Fruit fly (Drosophila melanogaster) whole organism, prepupa: ENCODE data around the gene Jon74E.

Experiments used
- Blimp-1 ChIP-seq: fragments of 200-800 bp; sonication (Bioruptor generic); optimal IDR thresholded peaks from 3 replicates; lab custom pipeline; 2017; ENCODE audit warnings: missing biosample characterization, missing genetic modification characterization, mild to moderate bottlenecking, moderate library complexity, missing genetic modification reagents
- CG10631 ChIP-seq: fragments of 200-800 bp; sonication (Bioruptor generic); optimal IDR thresholded peaks from 2 replicates; lab custom pipeline; 2016; ENCODE audit warnings: missing biosample characterization, missing genetic modification characterization
- CG11294 ChIP-seq: fragments of 200-800 bp; sonication (Bioruptor generic); IDR thresholded peaks from 2 replicates; pipeline ENCODE4 v1.3.6; 2022; ENCODE audit warnings: missing biosample characterization, missing genetic modification characterization
- CG11762 ChIP-seq: fragments of 200-800 bp; sonication (Bioruptor generic); optimal IDR thresholded peaks from 3 replicates; lab custom pipeline; 2016; ENCODE audit warnings: missing biosample characterization, missing genetic modification characterization; ENCODE audit not compliant: insufficient read depth
- CG11902 ChIP-seq: fragments of 200-800 bp; sonication (Bioruptor generic); optimal IDR thresholded peaks from 3 replicates; lab custom pipeline; 2016; ENCODE audit warnings: missing biosample characterization, missing genetic modification characterization
- CG1621 ChIP-seq: fragments of 200-800 bp; sonication (Bioruptor generic); optimal IDR thresholded peaks from 3 replicates; lab custom pipeline; 2018; ENCODE audit warnings: missing biosample characterization, mild to moderate bottlenecking, missing genetic modification characterization
- CG3032 ChIP-seq: fragments of 200-800 bp; optimal IDR thresholded peaks from 2 replicates; lab custom pipeline; 2019; ENCODE audit warnings: missing biosample characterization, mild to moderate bottlenecking, missing genetic modification characterization, moderate library complexity
- CG31627 ChIP-seq: fragments of 200-800 bp; sonication (Bioruptor generic); optimal IDR thresholded peaks from 3 replicates; lab custom pipeline; 2016; ENCODE audit warnings: missing biosample characterization, missing genetic modification characterization
- CG32006 ChIP-seq: fragments of 200-800 bp; sonication (Bioruptor generic); optimal IDR thresholded peaks from 3 replicates; lab custom pipeline; 2017; ENCODE audit warnings: missing biosample characterization, mild to moderate bottlenecking, missing genetic modification characterization
- CG34406 ChIP-seq: fragments of 200-800 bp; sonication (Bioruptor generic); optimal IDR thresholded peaks from 3 replicates; lab custom pipeline; 2016; ENCODE audit warnings: missing biosample characterization, missing genetic modification characterization
- CG3919 ChIP-seq: fragments of 200-800 bp; sonication (Bioruptor generic); optimal IDR thresholded peaks from 3 replicates; lab custom pipeline; 2016; ENCODE audit warnings: missing biosample characterization, missing genetic modification characterization
- CG4318 ChIP-seq: fragments of 200-800 bp; sonication (Bioruptor generic); optimal IDR thresholded peaks from 3 replicates; lab custom pipeline; 2017; ENCODE audit warnings: missing biosample characterization, mild to moderate bottlenecking, missing genetic modification characterization
- CG6163 ChIP-seq: fragments of 200-800 bp; sonication (Bioruptor generic); IDR thresholded peaks from 3 replicates; pipeline ENCODE4 v1.3.6; 2022; ENCODE audit warnings: missing biosample characterization, missing genetic modification characterization
- CG6276 ChIP-seq: fragments of 200-800 bp; sonication (Bioruptor generic); optimal IDR thresholded peaks from 2 replicates; lab custom pipeline; 2017; ENCODE audit warnings: missing biosample characterization, mild to moderate bottlenecking, missing genetic modification characterization
- CG6792 ChIP-seq: fragments of 200-800 bp; sonication (Bioruptor generic); optimal IDR thresholded peaks from 3 replicates; lab custom pipeline; 2016; ENCODE audit warnings: missing biosample characterization, missing genetic modification characterization
- CG6808 ChIP-seq: fragments of 200-800 bp; sonication (Bioruptor generic); optimal IDR thresholded peaks from 3 replicates; lab custom pipeline; 2017; ENCODE audit warnings: missing biosample characterization, missing genetic modification characterization, mild to moderate bottlenecking, moderate library complexity, missing genetic modification reagents
- CG6854 ChIP-seq: fragments of 200-800 bp; sonication (Bioruptor generic); optimal IDR thresholded peaks from 2 replicates; lab custom pipeline; 2017; ENCODE audit warnings: missing biosample characterization, mild to moderate bottlenecking, missing genetic modification characterization
- CG7368 ChIP-seq: fragments of 200-800 bp; sonication (Bioruptor generic); optimal IDR thresholded peaks from 3 replicates; lab custom pipeline; 2016; ENCODE audit warnings: missing biosample characterization, missing genetic modification characterization
- CG8119 ChIP-seq: fragments of 200-800 bp; sonication (Bioruptor generic); IDR thresholded peaks from 3 replicates; pipeline ENCODE4 v1.3.6; 2022; ENCODE audit warnings: missing biosample characterization, missing genetic modification characterization
- CG8319 ChIP-seq: fragments of 200-800 bp; sonication (Bioruptor generic); optimal IDR thresholded peaks from 3 replicates; lab custom pipeline; 2016; ENCODE audit warnings: missing biosample characterization, missing genetic modification characterization
- CG8632 ChIP-seq: fragments of 200-800 bp; sonication (Bioruptor generic); optimal IDR thresholded peaks from 3 replicates; lab custom pipeline; 2016; ENCODE audit warnings: missing biosample characterization, missing genetic modification characterization
- CG9139 ChIP-seq: fragments of 200-800 bp; sonication (Bioruptor generic); optimal IDR thresholded peaks from 3 replicates; lab custom pipeline; 2017; ENCODE audit warnings: missing biosample characterization, mild to moderate bottlenecking, missing genetic modification characterization
- Eip75B ChIP-seq: fragments of 200-800 bp; sonication (Bioruptor generic); optimal IDR thresholded peaks from 3 replicates; lab custom pipeline; 2016; ENCODE audit warnings: missing biosample characterization, missing genetic modification characterization
- Eip78C ChIP-seq: fragments of 200-800 bp; sonication (Bioruptor generic); peaks from one replicate; lab custom pipeline; 2016; ENCODE audit warnings: missing biosample characterization, missing genetic modification characterization
- Ets21C ChIP-seq: fragments of 200-800 bp; sonication (Bioruptor generic); optimal IDR thresholded peaks from 3 replicates; lab custom pipeline; 2016; ENCODE audit warnings: missing biosample characterization, missing genetic modification characterization
- Ets96B ChIP-seq: fragments of 200-800 bp; optimal IDR thresholded peaks from 2 replicates; lab custom pipeline; 2019; ENCODE audit warnings: missing biosample characterization, mild to moderate bottlenecking, missing genetic modification characterization, moderate library complexity
- Hr38 ChIP-seq: sonication (Bioruptor generic); optimal IDR thresholded peaks from 2 replicates; lab custom pipeline; 2016; ENCODE audit warnings: missing biosample characterization, missing genetic modification characterization
- Hr39 ChIP-seq: fragments of 200-800 bp; sonication (Bioruptor generic); optimal IDR thresholded peaks from 2 replicates; lab custom pipeline; 2016; ENCODE audit warnings: missing biosample characterization, missing genetic modification characterization
- Hr4 ChIP-seq: fragments of 200-800 bp; sonication (Bioruptor generic); optimal IDR thresholded peaks from 3 replicates; lab custom pipeline; 2016; ENCODE audit warnings: missing biosample characterization, missing genetic modification characterization
- Lpt ChIP-seq: fragments of 200-800 bp; sonication (Bioruptor generic); optimal IDR thresholded peaks from 3 replicates; lab custom pipeline; 2016; ENCODE audit warnings: missing biosample characterization, missing genetic modification characterization
- Met ChIP-seq: fragments of 200-800 bp; sonication (Bioruptor generic); optimal IDR thresholded peaks from 3 replicates; lab custom pipeline; 2016; ENCODE audit warnings: missing biosample characterization, missing genetic modification characterization
- OdsH ChIP-seq: fragments of 200-800 bp; sonication (Bioruptor generic); optimal IDR thresholded peaks from 3 replicates; lab custom pipeline; 2016; ENCODE audit warnings: missing biosample characterization, missing genetic modification characterization
- Smox ChIP-seq: fragments of 200-800 bp; sonication (Bioruptor generic); optimal IDR thresholded peaks from 3 replicates; lab custom pipeline; 2016; ENCODE audit warnings: missing biosample characterization, missing genetic modification characterization
- Sox102F ChIP-seq: fragments of 200-800 bp; sonication (Bioruptor generic); optimal IDR thresholded peaks from 2 replicates; lab custom pipeline; 2016; ENCODE audit warnings: missing biosample characterization, mild to moderate bottlenecking, missing genetic modification characterization
- Sox14 ChIP-seq: fragments of 200-800 bp; sonication (Bioruptor generic); optimal IDR thresholded peaks from 3 replicates; lab custom pipeline; 2016; ENCODE audit warnings: missing biosample characterization, missing genetic modification characterization
- Sox15 ChIP-seq: fragments of 200-800 bp; sonication (Bioruptor generic); optimal IDR thresholded peaks from 3 replicates; lab custom pipeline; 2016; ENCODE audit warnings: missing biosample characterization, missing genetic modification characterization
- acj6 ChIP-seq: fragments of 200-800 bp; sonication (Bioruptor generic); optimal IDR thresholded peaks from 3 replicates; lab custom pipeline; 2016; ENCODE audit warnings: missing biosample characterization, missing genetic modification characterization
- cyc ChIP-seq: fragments of 200-800 bp; sonication (Bioruptor generic); optimal IDR thresholded peaks from 3 replicates; lab custom pipeline; 2016; ENCODE audit warnings: missing biosample characterization, missing genetic modification characterization
- dsx ChIP-seq: fragments of 200-800 bp; optimal IDR thresholded peaks from 3 replicates; lab custom pipeline; 2019; ENCODE audit warnings: missing biosample characterization, mild to moderate bottlenecking, missing genetic modification characterization, moderate library complexity; ENCODE audit not compliant: poor library complexity, severe bottlenecking
- eg ChIP-seq: fragments of 200-800 bp; sonication (Bioruptor generic); IDR thresholded peaks from 3 replicates; pipeline ENCODE4 v1.3.6; 2022; ENCODE audit warnings: missing biosample characterization, missing genetic modification characterization
- esn ChIP-seq: fragments of 200-800 bp; sonication (Bioruptor generic); optimal IDR thresholded peaks from 2 replicates; lab custom pipeline; 2016; ENCODE audit warnings: missing biosample characterization, mild to moderate bottlenecking, missing genetic modification characterization, moderate library complexity
- fd59A ChIP-seq: fragments of 200-800 bp; sonication (Bioruptor generic); optimal IDR thresholded peaks from 2 replicates; lab custom pipeline; 2017; ENCODE audit warnings: missing biosample characterization, mild to moderate bottlenecking, missing genetic modification characterization, missing genetic modification reagents
- fd85E ChIP-seq: fragments of 200-800 bp; sonication (Bioruptor generic); optimal IDR thresholded peaks from 3 replicates; lab custom pipeline; 2016; ENCODE audit warnings: missing biosample characterization, missing genetic modification characterization
- fkh ChIP-seq: fragments of 200-800 bp; sonication (Bioruptor generic); optimal IDR thresholded peaks from 3 replicates; lab custom pipeline; 2017; ENCODE audit warnings: missing biosample characterization, mild to moderate bottlenecking, missing genetic modification characterization, moderate library complexity
- lz ChIP-seq: fragments of 200-800 bp; sonication (Bioruptor generic); optimal IDR thresholded peaks from 3 replicates; lab custom pipeline; 2016; ENCODE audit warnings: missing biosample characterization, missing genetic modification characterization
- net ChIP-seq: fragments of 200-800 bp; sonication (Bioruptor generic); optimal IDR thresholded peaks from 3 replicates; lab custom pipeline; 2016; ENCODE audit warnings: missing biosample characterization, missing genetic modification characterization
- pdm3 ChIP-seq: fragments of 200-800 bp; sonication (Bioruptor generic); optimal IDR thresholded peaks from 3 replicates; lab custom pipeline; 2016; ENCODE audit warnings: missing biosample characterization, missing genetic modification characterization
- salr ChIP-seq, 2 experiments: fragments of 200-800 bp; sonication (Bioruptor generic); optimal IDR thresholded peaks; 3 replicates each; lab custom pipeline; 2016 to 2018; ENCODE audit warnings: missing biosample characterization in 2 of 2, missing genetic modification characterization in 2 of 2, mild to moderate bottlenecking in 1 of 2
- spab ChIP-seq: fragments of 200-800 bp; sonication (Bioruptor generic); optimal IDR thresholded peaks from 2 replicates; lab custom pipeline; 2017; ENCODE audit warnings: missing biosample characterization, mild to moderate bottlenecking, missing genetic modification characterization, missing genetic modification reagents
- ss ChIP-seq, 2 experiments: fragments of 200-800 bp; sonication (Bioruptor generic); optimal IDR thresholded peaks; 2 replicates in 1 of 2; 3 replicates in 1 of 2; lab custom pipeline; 2017 to 2018; ENCODE audit warnings: mild to moderate bottlenecking in 2 of 2, missing biosample characterization in 2 of 2, missing genetic modification characterization in 2 of 2, moderate library complexity in 1 of 2
- topi ChIP-seq: fragments of 200-800 bp; sonication (Bioruptor generic); optimal IDR thresholded peaks from 3 replicates; lab custom pipeline; 2016; ENCODE audit warnings: missing biosample characterization, missing genetic modification characterization
- vri ChIP-seq: fragments of 200-800 bp; sonication (Bioruptor generic); optimal IDR thresholded peaks from 3 replicates; lab custom pipeline; 2016; ENCODE audit warnings: missing biosample characterization, mild to moderate bottlenecking, missing genetic modification characterization

The Jon74E gene

DNA sequence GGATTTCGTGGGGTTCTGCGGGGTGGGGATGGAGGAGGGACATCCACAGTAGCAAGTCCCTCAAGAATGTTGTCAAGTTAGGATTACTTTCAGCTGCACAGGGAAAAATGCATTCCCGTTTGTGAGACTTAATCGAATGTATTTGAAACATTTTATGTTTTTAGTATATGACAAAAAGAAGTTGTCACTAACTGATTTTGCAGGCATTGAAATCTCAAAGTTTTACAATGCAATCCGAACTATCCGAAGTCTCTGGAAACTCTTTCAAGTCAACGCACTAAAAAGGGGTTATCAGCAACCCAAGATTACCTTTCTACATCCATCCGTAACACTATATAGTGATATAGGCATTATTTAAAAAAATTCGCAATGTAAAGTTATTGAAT lies 28.0 kb upstream of the Jon74E start:
- peak; percentile 26 for TF ChIP-seq Smox (GFP tag; lab: Kevin White, UChicago)
- TF ChIP-seq eg, result no peak
- TF ChIP-seq Eip75B (GFP tag; lab: Kevin White, UChicago), result no peak
- peak; percentile 63 for TF ChIP-seq Ets96B (tag; lab: Kevin White, UChicago)
- TF ChIP-seq dsx (GFP tag; lab: Kevin White, UChicago), result peak; percentile 32
- TF ChIP-seq CG11294 (GFP tag; lab: Robert Waterston, UW), result no peak; the same call in 1 of the 2 replicates
- no peak for TF ChIP-seq CG9139
- TF ChIP-seq CG6163 (GFP tag; lab: Robert Waterston, UW), result peak; percentile 15; the same call in 1 of the 3 replicates
- peak; percentile 39 for TF ChIP-seq pdm3 (GFP tag; lab: Kevin White, UChicago)
- peak; percentile 44 for TF ChIP-seq CG6792 (GFP tag; lab: Kevin White, UChicago)
- TF ChIP-seq Sox102F, result no peak
- TF ChIP-seq CG10631 (GFP tag; lab: Kevin White, UChicago), result peak; percentile 69
- TF ChIP-seq Ets21C (GFP tag; lab: Kevin White, UChicago), result no peak
- TF ChIP-seq CG8319 (GFP tag; lab: Kevin White, UChicago), result peak; percentile 28
- TF ChIP-seq Hr39 (GFP tag; lab: Kevin White, UChicago), result peak; percentile 43
- TF ChIP-seq Sox14 (GFP tag; lab: Kevin White, UChicago), result no peak
- TF ChIP-seq spab (GFP tag; lab: Kevin White, UChicago), result peak; percentile 80
- TF ChIP-seq CG11762, result no peak
- peak; percentile 65 for TF ChIP-seq OdsH (GFP tag; lab: Kevin White, UChicago)
- TF ChIP-seq CG31627 (GFP tag; lab: Kevin White, UChicago), result peak; percentile 48
- TF ChIP-seq CG11902 (GFP tag; lab: Kevin White, UChicago), result peak; percentile 22
- peak; percentile 67 for TF ChIP-seq CG32006
- TF ChIP-seq fd85E (GFP tag; lab: Kevin White, UChicago), result no peak
- peak; percentile 20 for TF ChIP-seq CG4318
- TF ChIP-seq ss (GFP tag; optimal IDR thresholded peaks at IDR 0.05; lab: Kevin White, UChicago), result no peak
- no peak for TF ChIP-seq CG6854 (GFP tag; lab: Kevin White, UChicago)
- TF ChIP-seq CG3919 (GFP tag; lab: Kevin White, UChicago), result peak; percentile 32
- peak; percentile 41 for TF ChIP-seq esn (GFP tag; lab: Kevin White, UChicago)
- no peak for TF ChIP-seq fkh (GFP tag; lab: Kevin White, UChicago)
- TF ChIP-seq CG7368 (GFP tag; lab: Kevin White, UChicago), result no peak
- no peak for TF ChIP-seq CG1621 (tag; lab: Kevin White, UChicago)
- no peak for TF ChIP-seq Blimp-1
- peak; percentile 49 for TF ChIP-seq Hr4 (GFP tag; lab: Kevin White, UChicago)
- peak; percentile 68 for TF ChIP-seq fd59A (GFP tag; lab: Kevin White, UChicago)
- TF ChIP-seq lz (GFP tag; lab: Kevin White, UChicago), result peak; percentile 21
- peak; percentile 58 for TF ChIP-seq CG3032 (tag; lab: Kevin White, UChicago)
- TF ChIP-seq net (GFP tag; lab: Kevin White, UChicago), result no peak
- TF ChIP-seq CG8119 (GFP tag; lab: Robert Waterston, UW), result peak; percentile 37; the same call in 2 of the 3 replicates
- TF ChIP-seq topi, result peak; percentile 30
- TF ChIP-seq Sox15 (GFP tag; lab: Kevin White, UChicago), result peak; percentile 36
- peak; percentile 70 for TF ChIP-seq acj6
- TF ChIP-seq Hr38, result no peak
- peak; percentile 2 to 39 for TF ChIP-seq salr (GFP tag; optimal IDR thresholded peaks at IDR 0.05; lab: Kevin White, UChicago)
- peak; percentile 89 for TF ChIP-seq Eip78C
- TF ChIP-seq CG34406, result peak; percentile 39
- TF ChIP-seq vri (GFP tag; lab: Kevin White, UChicago), result no peak
- TF ChIP-seq Lpt (GFP tag; lab: Kevin White, UChicago), result no peak
- peak; percentile 6 for TF ChIP-seq CG8632 (GFP tag; lab: Kevin White, UChicago)
- peak; percentile 31 for TF ChIP-seq Met
- TF ChIP-seq CG6808, result peak; percentile 58
- peak; percentile 13 for TF ChIP-seq cyc (GFP tag; lab: Kevin White, UChicago)
- no peak for TF ChIP-seq CG6276 (GFP tag; lab: Kevin White, UChicago)
